Worm (Caenorhabditis elegans): Measurements from ENCODE around the gene ZK863.1.

DNA sequence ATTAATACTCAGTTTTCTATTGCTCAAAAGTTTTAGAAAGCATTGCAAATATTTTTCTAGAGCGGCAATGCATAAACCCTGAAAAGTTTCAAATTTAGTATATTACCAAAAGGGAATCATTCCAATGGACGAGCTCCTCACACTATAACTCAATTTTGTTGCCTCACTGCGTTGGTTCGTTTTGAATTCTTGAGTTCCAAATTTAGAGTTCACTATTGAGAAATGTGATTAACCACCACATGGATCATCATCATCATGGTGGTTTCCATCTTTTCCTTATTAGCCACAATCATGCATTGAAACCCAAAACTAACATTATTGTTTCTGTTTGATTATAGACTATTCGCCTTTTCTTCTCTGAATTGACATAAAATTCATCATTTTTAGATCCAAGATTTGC lies 39.9 kb upstream of the ZK863.1 start:
- TF ChIP-seq mdl-1 (tag; optimal IDR thresholded peaks at IDR 0.05) (no peak), nhr-237 (tag; optimal IDR thresholded peaks at IDR 0.05) (no peak), ceh-16 (tag; optimal IDR thresholded peaks at IDR 0.05) (no peak), aly-2 (tag; optimal IDR thresholded peaks at IDR 0.05) (no peak), unc-39 (tag; optimal IDR thresholded peaks at IDR 0.05) (no peak), jun-1 (tag; optimal IDR thresholded peaks at IDR 0.05) (no peak), nhr-23 (tag; optimal IDR thresholded peaks at IDR 0.05) (no peak)

All from whole organism, L3 larva.